Worm (Caenorhabditis elegans) whole organism, L4/young adult: Measurements from ENCODE around the gene C33F10.12.
"Not testable (repeated sequence)": the region's sequence is repeated elsewhere in the genome, so short reads cannot be mapped to it uniquely, and the experiment has no call there.

Source experiments
- W03F9.2 ChIP-seq: fragments of 150-350 bp; optimal IDR thresholded peaks from 2 replicates; lab custom pipeline; 2014; ENCODE audit warnings: missing biosample characterization, missing genetic modification characterization
- dao-5 ChIP-seq: sonication (generic microtip); optimal IDR thresholded peaks from 2 replicates; lab custom pipeline; 2016; ENCODE audit warnings: missing genotype, missing genetic modification characterization, moderate library complexity, missing compliant biosample characterization
- him-1 ChIP-seq: sonication (generic microtip); optimal IDR thresholded peaks from 2 replicates; lab custom pipeline; 2016; ENCODE audit warnings: missing genotype, missing genetic modification reagents, missing genetic modification characterization, missing compliant biosample characterization

The C33F10.12 gene

DNA sequence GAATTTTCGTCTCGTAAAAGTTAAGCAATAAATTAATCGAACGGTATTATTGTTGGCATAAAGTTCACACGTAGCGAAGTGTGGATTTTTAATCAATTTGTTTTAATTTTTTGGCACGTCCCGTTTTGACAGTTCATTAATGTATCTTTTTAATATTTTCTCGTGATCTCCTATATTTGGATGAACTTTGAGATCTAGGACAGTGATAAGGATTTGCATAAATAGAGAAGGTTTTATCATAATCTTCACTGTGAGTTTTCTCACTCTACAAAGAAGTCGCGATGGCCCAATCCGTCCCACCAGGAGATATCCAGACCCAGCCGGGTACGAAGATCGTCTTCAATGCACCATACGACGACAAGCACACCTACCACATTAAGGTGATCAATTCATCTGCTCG lies 12.4 kb downstream of the C33F10.12 start, which contains the start of the genes C33F10.8 and msp-40:
TSS of gene C33F10.8 (minus strand) at position 101 of the 400 bp plus-strand sequence.
TSS of gene msp-40 (plus strand) at position 282 of the 400 bp plus-strand sequence.
- TF ChIP-seq him-1, W03F9.2, dao-5 (tag; lab: Kevin White, UChicago): not testable (repeated sequence)

DNA sequence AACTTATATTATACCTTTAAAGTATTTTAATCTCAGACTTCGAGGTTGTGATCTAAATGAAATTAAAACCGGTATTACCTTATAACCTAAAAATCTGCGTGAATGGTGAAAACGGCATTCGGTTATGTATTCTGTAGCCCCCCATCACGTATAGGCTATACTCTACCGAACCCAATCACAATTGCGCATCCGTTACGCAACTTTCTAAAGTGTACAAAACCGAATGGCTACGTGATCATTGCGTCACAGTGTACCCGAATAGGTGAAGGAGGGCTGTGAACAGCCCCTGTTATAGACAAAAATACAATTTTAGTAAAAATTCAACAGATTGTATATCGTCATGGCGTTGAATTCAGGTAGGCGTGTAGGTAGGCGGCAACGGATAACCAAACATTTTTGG lies 14.9 kb downstream of the C33F10.12 start:
- no peak for TF ChIP-seq dao-5 (tag; lab: Kevin White, UChicago)
- no peak for TF ChIP-seq him-1 (tag; lab: Kevin White, UChicago)
- no peak for TF ChIP-seq W03F9.2 (tag; lab: Kevin White, UChicago)

DNA sequence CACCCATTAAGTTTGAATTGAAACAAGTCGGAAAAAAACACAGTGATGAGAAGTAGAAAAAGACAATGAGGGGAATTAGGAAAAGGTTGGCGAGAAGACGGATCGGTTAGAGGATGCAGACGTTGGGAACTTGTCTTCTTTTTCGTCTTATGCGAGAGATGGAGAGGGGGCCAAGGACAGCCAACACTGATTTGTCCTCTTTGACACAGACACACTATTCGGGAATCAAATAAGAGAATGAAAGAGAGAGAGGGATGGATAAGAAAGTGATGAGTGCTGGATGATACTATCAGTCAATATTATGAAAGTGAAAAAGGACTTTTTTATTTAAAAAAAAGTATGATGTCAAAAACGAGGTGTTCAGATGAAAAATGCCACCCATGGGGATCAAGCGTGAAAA lies 15.8 kb downstream of the C33F10.12 start, which contains the start of gene lact-5:
TSS of gene lact-5 (minus strand) at position 1 of the 400 bp plus-strand sequence.
- no peak for TF ChIP-seq him-1 (tag; lab: Kevin White, UChicago)
- no peak for TF ChIP-seq W03F9.2 (tag; lab: Kevin White, UChicago)
- no peak for TF ChIP-seq dao-5 (tag; lab: Kevin White, UChicago)

DNA sequence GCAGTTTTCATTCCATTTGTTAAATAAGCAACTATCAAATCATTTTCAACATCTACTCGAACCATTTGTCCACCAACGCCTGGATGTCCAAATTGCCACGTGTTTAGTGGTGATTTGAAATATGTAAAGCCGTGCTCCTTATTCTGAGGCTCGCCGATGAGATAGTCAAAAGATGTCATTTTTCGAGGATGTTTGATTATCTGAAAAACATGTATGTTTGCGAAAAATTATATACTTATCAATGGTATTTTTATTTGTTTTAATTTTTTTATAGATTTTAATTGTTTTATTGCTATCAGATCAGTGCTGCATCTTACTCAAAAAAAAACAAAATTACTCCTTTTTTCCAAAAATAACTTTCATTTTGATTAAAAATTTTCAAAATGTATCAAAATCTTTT lies 18.8 kb downstream of the C33F10.12 start:
- TF ChIP-seq him-1 (tag; lab: Kevin White, UChicago): no peak
- TF ChIP-seq dao-5 (tag; lab: Kevin White, UChicago): no peak
- TF ChIP-seq W03F9.2 (tag; lab: Kevin White, UChicago): no peak

DNA sequence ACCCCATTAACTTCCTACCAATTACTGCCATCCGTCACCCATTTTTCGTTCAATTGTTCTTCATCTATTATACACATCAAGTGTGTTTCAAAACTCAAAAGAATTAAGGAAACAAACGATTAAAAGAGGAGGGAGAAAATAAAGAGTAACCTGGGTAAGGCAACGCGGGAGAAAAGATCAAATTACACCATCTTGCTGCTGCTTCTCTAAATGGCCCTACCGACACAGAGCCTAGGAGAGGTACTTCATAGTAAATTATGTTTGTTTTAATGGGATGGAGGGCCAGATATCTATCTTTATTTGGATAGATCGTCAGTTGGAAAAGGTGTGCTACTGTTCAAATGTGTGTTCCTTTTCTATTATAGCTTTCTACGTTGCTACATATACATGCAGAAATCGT lies 22.2 kb downstream of the C33F10.12 start:
- no peak for TF ChIP-seq W03F9.2 (tag; lab: Kevin White, UChicago)
- no peak for TF ChIP-seq dao-5 (tag; lab: Kevin White, UChicago)
- TF ChIP-seq him-1 (tag; lab: Kevin White, UChicago): no peak

DNA sequence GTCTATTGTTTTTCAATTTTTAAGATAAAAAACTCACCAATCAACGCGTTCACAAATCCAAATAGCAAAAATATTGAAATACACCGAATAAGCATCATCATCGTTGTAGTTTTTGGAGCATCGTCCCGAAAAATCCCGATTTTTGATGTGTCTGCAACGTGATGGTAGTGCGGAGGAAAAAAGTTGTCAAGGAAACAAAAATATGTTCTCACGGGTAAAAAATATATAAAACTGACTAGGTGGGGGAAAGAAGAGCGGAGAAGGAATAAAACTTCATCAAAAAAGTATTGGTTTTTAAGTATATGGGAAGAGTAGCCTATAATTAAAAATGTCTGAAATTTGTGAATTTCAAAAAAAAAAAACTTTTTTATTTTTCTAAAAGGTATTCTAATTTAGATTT lies 25.6 kb downstream of the C33F10.12 start, which contains the start of gene rig-6:
TSS of gene rig-6 (minus strand) at position 101 of the 400 bp plus-strand sequence.
- no peak for TF ChIP-seq W03F9.2 (tag; lab: Kevin White, UChicago)
- TF ChIP-seq dao-5 (tag; lab: Kevin White, UChicago): no peak
- no peak for TF ChIP-seq him-1 (tag; lab: Kevin White, UChicago)

DNA sequence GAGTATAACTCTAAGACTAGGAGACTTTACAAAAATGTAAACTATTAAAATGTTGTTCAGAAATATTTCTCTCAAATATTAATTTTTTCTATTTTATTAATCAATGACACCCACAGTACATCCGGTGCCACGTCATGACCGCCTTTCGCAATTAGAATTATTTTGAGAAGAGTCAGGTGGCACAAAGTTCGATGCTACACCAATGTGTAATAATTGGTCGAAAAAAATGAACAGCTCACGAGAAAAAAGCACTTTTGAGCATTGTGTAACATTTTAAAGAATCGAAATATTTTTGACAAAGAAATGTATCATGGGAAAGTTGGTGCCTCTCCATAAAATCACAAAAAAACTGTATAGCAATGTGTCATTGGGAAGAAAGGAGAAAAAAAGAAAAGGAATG lies 30.8 kb downstream of the C33F10.12 start:
- no peak for TF ChIP-seq him-1 (tag; lab: Kevin White, UChicago)
- TF ChIP-seq W03F9.2 (tag; lab: Kevin White, UChicago): no peak
- no peak for TF ChIP-seq dao-5 (tag; lab: Kevin White, UChicago)

DNA sequence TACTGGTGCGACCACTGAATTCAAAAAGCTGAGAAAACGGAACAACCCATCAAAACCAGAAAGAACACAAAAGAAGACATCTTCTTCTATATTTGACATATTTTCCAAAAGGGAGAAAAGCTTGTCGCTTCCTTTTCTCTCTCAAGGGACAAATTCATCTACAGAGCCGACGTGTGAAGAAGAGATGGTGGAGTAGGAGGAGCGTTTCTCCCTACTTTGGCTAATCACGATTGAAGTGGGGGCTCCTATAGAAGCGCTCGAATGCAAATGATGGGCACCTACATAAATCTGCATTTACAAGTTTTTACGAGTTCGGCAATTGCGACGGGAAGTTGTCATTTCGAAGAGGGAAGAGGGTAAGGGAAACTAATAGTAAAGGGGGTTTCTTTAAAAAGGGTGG lies 31.3 kb downstream of the C33F10.12 start:
- TF ChIP-seq W03F9.2 (tag; lab: Kevin White, UChicago): no peak
- no peak for TF ChIP-seq dao-5 (tag; lab: Kevin White, UChicago)
- no peak for TF ChIP-seq him-1 (tag; lab: Kevin White, UChicago)

DNA sequence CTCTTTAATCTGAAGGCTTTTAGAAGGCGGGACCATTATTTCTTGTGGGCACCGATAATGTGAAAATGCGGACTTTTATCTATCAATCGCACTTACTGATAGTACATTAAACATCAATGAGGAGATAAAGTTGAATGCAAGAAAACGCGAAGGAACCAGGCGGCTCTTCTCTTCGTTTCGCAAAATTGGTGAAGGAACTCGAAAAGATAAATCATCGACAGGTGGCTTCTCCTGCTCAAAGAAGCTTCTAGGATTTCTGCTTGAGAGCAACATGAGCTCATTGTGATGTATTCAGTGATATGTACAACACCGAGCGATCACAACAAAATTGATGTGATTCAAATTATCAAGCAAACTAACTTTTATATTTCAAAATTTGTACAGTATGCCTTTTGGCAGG lies 31.8 kb downstream of the C33F10.12 start:
- TF ChIP-seq dao-5 (tag; lab: Kevin White, UChicago) (no peak), W03F9.2 (tag; lab: Kevin White, UChicago) (no peak), him-1 (tag; lab: Kevin White, UChicago) (no peak)

DNA sequence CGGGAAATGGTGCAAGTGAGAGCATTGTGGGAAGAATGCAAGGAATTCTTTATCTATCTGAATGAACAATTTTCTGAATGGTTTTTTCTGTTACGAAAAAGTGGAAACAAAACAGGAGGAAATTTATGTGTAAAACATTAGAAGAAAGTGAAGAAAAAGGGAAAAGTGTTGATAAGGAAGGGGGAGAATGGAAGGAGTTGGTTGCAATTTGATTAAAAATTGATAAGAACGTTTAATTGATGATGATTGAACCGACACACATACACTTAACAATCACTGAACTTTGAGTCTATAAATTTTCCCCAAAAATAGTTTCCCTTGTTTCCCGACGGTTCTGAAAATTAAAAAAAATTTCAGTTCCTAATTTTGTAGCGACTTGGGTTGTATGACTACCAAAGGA lies 34.6 kb downstream of the C33F10.12 start:
- TF ChIP-seq him-1 (tag; lab: Kevin White, UChicago): no peak
- TF ChIP-seq W03F9.2 (tag; lab: Kevin White, UChicago): no peak
- TF ChIP-seq dao-5 (tag; lab: Kevin White, UChicago): no peak

DNA sequence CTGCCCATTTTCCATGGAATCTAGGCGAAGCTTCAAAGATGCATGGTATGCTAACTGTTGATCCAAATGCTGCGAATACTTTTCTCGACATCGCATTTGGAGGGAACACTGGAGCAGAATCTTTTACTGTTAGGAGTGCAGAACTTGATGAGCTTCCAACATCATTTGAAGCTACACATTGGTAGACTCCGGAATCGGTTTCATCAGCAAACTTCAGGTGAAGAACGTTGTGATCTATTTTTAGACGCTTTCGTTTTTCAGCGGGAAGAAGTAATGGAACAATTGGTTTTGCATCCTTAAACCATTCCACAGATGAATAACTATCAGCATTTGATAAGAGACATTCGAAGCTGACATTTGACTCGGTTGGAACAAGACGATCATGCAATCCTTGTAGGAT lies 37.0 kb downstream of the C33F10.12 start:
- no peak for TF ChIP-seq dao-5 (tag; lab: Kevin White, UChicago)
- no peak for TF ChIP-seq him-1 (tag; lab: Kevin White, UChicago)
- TF ChIP-seq W03F9.2 (tag; lab: Kevin White, UChicago): no peak

DNA sequence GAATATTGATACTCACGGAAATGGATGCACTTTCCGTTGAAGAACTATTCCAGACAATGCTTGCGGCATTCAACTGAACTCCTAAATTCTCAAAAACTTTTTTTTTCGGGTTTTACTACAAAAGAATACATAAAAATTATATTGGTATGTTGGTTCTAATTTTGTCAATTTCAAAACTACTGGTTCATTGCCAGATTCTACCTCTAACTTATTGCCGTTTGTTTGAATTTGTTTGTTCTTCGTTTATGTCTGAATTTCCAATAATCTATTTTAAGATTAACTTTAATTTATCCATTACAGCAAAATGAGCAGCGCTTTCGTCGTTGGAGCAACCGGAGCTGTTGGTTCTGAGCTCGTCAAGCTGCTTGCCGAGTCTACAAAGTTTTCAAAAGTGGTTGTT lies 40.5 kb downstream of the C33F10.12 start, which contains the start of gene C33F10.14:
TSS of gene C33F10.14 (plus strand) at position 301 of the 400 bp plus-strand sequence.
- no peak for TF ChIP-seq W03F9.2 (tag; lab: Kevin White, UChicago)
- no peak for TF ChIP-seq him-1 (tag; lab: Kevin White, UChicago)
- no peak for TF ChIP-seq dao-5 (tag; lab: Kevin White, UChicago)

DNA sequence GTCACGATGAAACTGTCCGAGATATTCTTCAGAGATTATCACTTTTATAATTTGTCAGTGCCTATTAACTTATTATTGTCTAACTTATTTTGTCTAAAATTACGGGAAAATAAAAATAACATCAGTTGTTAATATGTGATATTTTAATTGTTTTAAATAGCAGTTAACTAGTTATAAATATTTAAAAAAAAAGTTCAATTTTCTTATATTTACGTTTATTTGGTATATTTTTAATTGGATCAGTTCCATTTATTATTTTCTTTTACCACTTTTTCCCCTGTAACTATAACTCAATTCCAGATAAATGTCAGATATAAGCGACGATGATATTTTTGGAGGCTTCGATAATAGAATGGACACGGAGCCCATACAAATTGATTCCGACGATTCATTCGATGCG lies 42.1 kb downstream of the C33F10.12 start, which contains the start of gene C33F10.4:
TSS of gene C33F10.4 (plus strand) at position 301 of the 400 bp plus-strand sequence.
- TF ChIP-seq him-1 (tag; lab: Kevin White, UChicago): no peak
- TF ChIP-seq W03F9.2 (tag; lab: Kevin White, UChicago): no peak
- no peak for TF ChIP-seq dao-5 (tag; lab: Kevin White, UChicago)

DNA sequence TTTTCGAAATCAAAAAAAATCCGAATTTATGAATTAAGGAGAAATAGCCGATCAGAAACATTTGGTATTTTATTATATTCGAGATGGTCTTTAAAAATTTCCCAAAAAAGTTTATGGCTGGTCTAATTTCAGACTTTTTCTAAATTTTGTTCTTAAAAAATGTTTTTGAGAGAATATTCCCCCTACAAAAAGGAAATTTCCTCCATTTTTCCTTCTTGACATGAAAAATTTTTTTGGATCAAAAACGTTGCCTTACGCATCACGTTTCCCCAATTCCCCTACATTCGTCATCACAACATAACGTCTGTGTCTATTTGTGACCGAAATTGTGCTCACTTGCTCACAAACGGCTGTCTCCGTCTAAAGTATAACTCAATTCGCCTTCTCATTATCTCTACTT lies 44.2 kb downstream of the C33F10.12 start:
- no peak for TF ChIP-seq him-1 (tag; lab: Kevin White, UChicago)
- TF ChIP-seq dao-5 (tag; lab: Kevin White, UChicago): no peak
- TF ChIP-seq W03F9.2 (tag; lab: Kevin White, UChicago): no peak
